Worm (Caenorhabditis elegans) whole organism, L1 larva: Measurements from ENCODE around the gene ins-3.

Source experiments
- ceh-90 ChIP-seq: sonication (generic microtip); optimal IDR thresholded peaks from 2 replicates; lab custom pipeline; 2016; ENCODE audit warnings: missing genetic modification characterization, missing compliant biosample characterization
- lin-35 ChIP-seq, 2 experiments: fragments of 150-350 bp; optimal IDR thresholded peaks; 2 replicates each; lab custom pipeline; 2014; ENCODE audit warnings: missing biosample characterization in 2 of 2, missing genetic modification characterization in 2 of 2, missing genetic modification reagents in 2 of 2

- TF ChIP-seq lin-35 (GFP tag; optimal IDR thresholded peaks at IDR 0.05; lab: Kevin White, UChicago) (no peak), ceh-90 (tag; lab: Kevin White, UChicago) (no peak)
Observed at ce11 chrII:5988224-5988623, 2.3 kb downstream of the ins-3 start, which contains the start of gene ins-2.
